Fruit fly (Drosophila melanogaster) ovary, adult (tissue): ENCODE measurements around the gene CG15576.

Experiments
- CG17801 ChIP-seq: fragments of 200-800 bp; optimal IDR thresholded peaks from 2 replicates; lab custom pipeline; 2019; ENCODE audit warnings: missing biosample characterization, mild to moderate bottlenecking, missing genetic modification characterization, moderate library complexity; ENCODE audit not compliant: partially characterized antibody

CG15576 gene

dm6 chrX:4252690-4253089, at the start of gene CG15576:
CG15576 (minus strand) TSS chrX:4252790.
- no peak for TF ChIP-seq CG17801 (GFP tag; lab: Kevin White, UChicago)

dm6 chrX:4302246-4302645, 49.7 kb upstream of the CG15576 start, which contains the start of gene CG12692:
CG12692 (minus strand) TSS chrX:4302346.
- no peak for TF ChIP-seq CG17801 (GFP tag; lab: Kevin White, UChicago)

- no peak for TF ChIP-seq CG17801 (GFP tag; lab: Kevin White, UChicago)
Measured at dm6 chrX:4293418-4293817, 40.8 kb upstream of the CG15576 start.

dm6 chrX:4280769-4281168, 28.2 kb upstream of the CG15576 start:
- TF ChIP-seq CG17801 (GFP tag; lab: Kevin White, UChicago) = no peak

dm6 chrX:4277861-4278260, 25.3 kb upstream of the CG15576 start, which contains the start of gene CG15578:
CG15578 (minus strand) TSS chrX:4277961.
- no peak for TF ChIP-seq CG17801 (GFP tag; lab: Kevin White, UChicago)

dm6 chrX:4276900-4277299, 24.3 kb upstream of the CG15576 start, which contains the start of gene CG15577:
CG15577 (minus strand) TSS chrX:4277000.
- no peak for TF ChIP-seq CG17801 (GFP tag; lab: Kevin White, UChicago)

dm6 chrX:4273499-4273898, 20.9 kb upstream of the CG15576 start:
- no peak for TF ChIP-seq CG17801 (GFP tag; lab: Kevin White, UChicago)

dm6 chrX:4268401-4268800, 15.8 kb upstream of the CG15576 start, which contains the start of gene CG15572:
CG15572 (plus strand) TSS chrX:4268701.
- TF ChIP-seq CG17801 (GFP tag; lab: Kevin White, UChicago) = no peak

- TF ChIP-seq CG17801 (GFP tag; lab: Kevin White, UChicago) = no peak
Measured at dm6 chrX:4265797-4266196, 13.2 kb upstream of the CG15576 start, which contains the start of gene CG12691. CG12691 (plus strand) TSS chrX:4266097.

dm6 chrX:4265327-4265726, 12.7 kb upstream of the CG15576 start:
- TF ChIP-seq CG17801 (GFP tag; lab: Kevin White, UChicago) = no peak

dm6 chrX:4264319-4264718, 11.7 kb upstream of the CG15576 start:
- no peak for TF ChIP-seq CG17801 (GFP tag; lab: Kevin White, UChicago)

- no peak for TF ChIP-seq CG17801 (GFP tag; lab: Kevin White, UChicago)
Measured at dm6 chrX:4262661-4263060, 10.1 kb upstream of the CG15576 start.

- TF ChIP-seq CG17801 (GFP tag; lab: Kevin White, UChicago) = no peak
Measured at dm6 chrX:4248077-4248476, 4.5 kb downstream of the CG15576 start, which contains the start of gene CG43135. CG43135 (plus strand) TSS chrX:4248377.

dm6 chrX:4247013-4247412, 5.6 kb downstream of the CG15576 start, which contains the start of gene CG43134:
CG43134 (plus strand) TSS chrX:4247313.
- TF ChIP-seq CG17801 (GFP tag; lab: Kevin White, UChicago) = no peak

dm6 chrX:4246039-4246438, 6.6 kb downstream of the CG15576 start, which contains the start of gene Muc4B:
Muc4B (minus strand) TSS chrX:4246139.
- TF ChIP-seq CG17801 (GFP tag; lab: Kevin White, UChicago) = no peak

dm6 chrX:4242726-4243125, 9.9 kb downstream of the CG15576 start, which contains the start of gene Femcoat:
Femcoat (minus strand) TSS chrX:4242826.
- TF ChIP-seq CG17801 (GFP tag; lab: Kevin White, UChicago) = no peak
